Fruit fly (Drosophila melanogaster) whole organism, embryonic: ENCODE measurements around the gene CG31609.

Source experiments
- Asciz ChIP-seq: fragments of 200-800 bp; sonication (Bioruptor generic); optimal IDR thresholded peaks from 2 replicates; lab custom pipeline; 2017; ENCODE audit warnings: missing biosample characterization, mild to moderate bottlenecking, missing genetic modification characterization, missing genetic modification reagents
- CG10147 ChIP-seq: fragments of 200-800 bp; sonication (Bioruptor generic); optimal IDR thresholded peaks from 2 replicates; lab custom pipeline; 2019; ENCODE audit warnings: missing biosample characterization, mild to moderate bottlenecking, missing genetic modification characterization, moderate library complexity
- CG10321 ChIP-seq: fragments of 200-800 bp; sonication (Bioruptor generic); IDR thresholded peaks from 2 replicates; pipeline ENCODE4 v1.3.6; 2022; ENCODE audit warnings: missing biosample characterization, missing genetic modification characterization
- CG10462 ChIP-seq: fragments of 200-800 bp; sonication (Bioruptor generic); optimal IDR thresholded peaks from 2 replicates; lab custom pipeline; 2016; ENCODE audit warnings: missing biosample characterization, missing genetic modification characterization
- CG11695 ChIP-seq: fragments of 200-800 bp; sonication (Bioruptor generic); IDR thresholded peaks from 3 replicates; pipeline ENCODE4 v1.3.6; 2022; ENCODE audit warnings: missing biosample characterization, missing genetic modification characterization
- CG11696 ChIP-seq: fragments of 200-800 bp; sonication (Bioruptor generic); IDR thresholded peaks from 2 replicates; pipeline ENCODE4 v1.3.6; 2022; ENCODE audit warnings: missing biosample characterization, missing genetic modification characterization
- CG12155 ChIP-seq: fragments of 200-800 bp; sonication (Bioruptor generic); optimal IDR thresholded peaks from 3 replicates; lab custom pipeline; 2016; ENCODE audit warnings: missing biosample characterization, missing genetic modification characterization
- CG13123 ChIP-seq: fragments of 200-800 bp; sonication (Bioruptor generic); optimal IDR thresholded peaks from 2 replicates; lab custom pipeline; 2016; ENCODE audit warnings: missing biosample characterization, missing genetic modification characterization
- CG13296 ChIP-seq: fragments of 200-800 bp; sonication (Bioruptor generic); optimal IDR thresholded peaks from 3 replicates; lab custom pipeline; 2018; ENCODE audit warnings: missing biosample characterization, mild to moderate bottlenecking, missing genetic modification characterization
- CG13424 ChIP-seq: fragments of 200-800 bp; sonication (Bioruptor generic); optimal IDR thresholded peaks from 2 replicates; lab custom pipeline; 2019; ENCODE audit warnings: missing biosample characterization, mild to moderate bottlenecking, missing genetic modification characterization, moderate library complexity
- CG14050 ChIP-seq: fragments of 200-800 bp; sonication (Bioruptor generic); IDR thresholded peaks from 3 replicates; pipeline ENCODE4 v1.3.6; 2022; ENCODE audit warnings: missing biosample characterization, missing genetic modification characterization
- CG15269 ChIP-seq: fragments of 200-800 bp; sonication (Bioruptor generic); optimal IDR thresholded peaks from 2 replicates; lab custom pipeline; 2018; ENCODE audit warnings: missing biosample characterization, mild to moderate bottlenecking, missing genetic modification characterization, moderate library complexity
- CG1602 ChIP-seq: fragments of 200-800 bp; sonication (Bioruptor generic); optimal IDR thresholded peaks from 3 replicates; lab custom pipeline; 2016; ENCODE audit warnings: missing biosample characterization, missing genetic modification characterization
- CG17568 ChIP-seq: fragments of 200-800 bp; sonication (Bioruptor generic); optimal IDR thresholded peaks from 2 replicates; lab custom pipeline; 2018; ENCODE audit warnings: missing biosample characterization, mild to moderate bottlenecking, missing genetic modification characterization, moderate library complexity
- CG2712 ChIP-seq: fragments of 200-800 bp; optimal IDR thresholded peaks from 3 replicates; lab custom pipeline; 2019; ENCODE audit warnings: missing biosample characterization, mild to moderate bottlenecking, missing genetic modification characterization, moderate library complexity
- CG30020 ChIP-seq: fragments of 200-800 bp; optimal IDR thresholded peaks from 2 replicates; lab custom pipeline; 2019; ENCODE audit warnings: missing biosample characterization, mild to moderate bottlenecking, missing genetic modification characterization, moderate library complexity
- CG34376 ChIP-seq: fragments of 200-800 bp; sonication (Bioruptor generic); optimal IDR thresholded peaks from 2 replicates; lab custom pipeline; 2018; ENCODE audit warnings: missing biosample characterization, mild to moderate bottlenecking, missing genetic modification characterization
- CG4328 ChIP-seq: fragments of 200-800 bp; sonication (Bioruptor generic); optimal IDR thresholded peaks from 3 replicates; lab custom pipeline; 2017; ENCODE audit warnings: missing biosample characterization, missing genetic modification reagents, missing genetic modification characterization
- CG4707 ChIP-seq: fragments of 200-800 bp; sonication (Bioruptor generic); optimal IDR thresholded peaks from 2 replicates; lab custom pipeline; 2018; ENCODE audit warnings: missing biosample characterization, mild to moderate bottlenecking, missing genetic modification characterization, moderate library complexity
- CG7963 ChIP-seq: fragments of 200-800 bp; sonication (Bioruptor generic); IDR thresholded peaks from 3 replicates; pipeline ENCODE4 v1.3.6; 2022; ENCODE audit warnings: missing biosample characterization, missing genetic modification characterization; ENCODE audit not compliant: partially characterized antibody
- CG8281 ChIP-seq: fragments of 200-800 bp; sonication (Bioruptor generic); optimal IDR thresholded peaks from 2 replicates; lab custom pipeline; 2018; ENCODE audit warnings: missing biosample characterization, mild to moderate bottlenecking, missing genetic modification characterization, moderate library complexity
- D ChIP-seq, 2 experiments: fragments of 200-800 bp in 1 of 2; fragments of >200 bp in 1 of 2; sonication (Bioruptor generic) in 1 of 2; optimal IDR thresholded peaks; 2 replicates in 1 of 2; 3 replicates in 1 of 2; lab custom pipeline; 2017; ENCODE audit warnings: mild to moderate bottlenecking in 1 of 2, missing biosample characterization in 1 of 2, missing genetic modification characterization in 1 of 2, missing genetic modification reagents in 1 of 2
- Dip2 ChIP-seq: fragments of 200-800 bp; sonication (Bioruptor generic); IDR thresholded peaks from 2 replicates; pipeline ENCODE4 v1.3.6; 2022; ENCODE audit warnings: missing biosample characterization, missing genetic modification characterization
- Fer3 ChIP-seq: fragments of 200-800 bp; sonication (Bioruptor generic); optimal IDR thresholded peaks from 2 replicates; lab custom pipeline; 2018; ENCODE audit warnings: missing biosample characterization, mild to moderate bottlenecking, missing genetic modification characterization, moderate library complexity
- H2.0 ChIP-seq: fragments of 200-800 bp; sonication (Bioruptor generic); IDR thresholded peaks from 2 replicates; pipeline ENCODE4 v1.3.6; 2022; ENCODE audit warnings: missing biosample characterization, missing genetic modification characterization
- Hey ChIP-seq: fragments of 200-800 bp; sonication (Bioruptor generic); optimal IDR thresholded peaks from 3 replicates; lab custom pipeline; 2018; ENCODE audit warnings: missing biosample characterization, mild to moderate bottlenecking, missing genetic modification characterization
- Jarid2 ChIP-seq: fragments of 200-800 bp; sonication (Bioruptor generic); optimal IDR thresholded peaks from 3 replicates; lab custom pipeline; 2017; ENCODE audit warnings: mild to moderate bottlenecking, missing biosample characterization, missing genetic modification reagents, missing genetic modification characterization
- Nf-YB ChIP-seq: fragments of 200-800 bp; sonication (Bioruptor generic); optimal IDR thresholded peaks from 3 replicates; lab custom pipeline; 2019; ENCODE audit warnings: missing biosample characterization, mild to moderate bottlenecking, missing genetic modification characterization, moderate library complexity
- Sox102F ChIP-seq: fragments of 200-800 bp; sonication (Bioruptor generic); optimal IDR thresholded peaks from 2 replicates; lab custom pipeline; 2018; ENCODE audit warnings: missing biosample characterization, mild to moderate bottlenecking, missing genetic modification characterization, moderate library complexity
- Taf1 ChIP-seq: fragments of 200-800 bp; sonication (Bioruptor generic); IDR thresholded peaks from 2 replicates; pipeline ENCODE4 v1.3.6; 2022; ENCODE audit warnings: missing biosample characterization, missing genetic modification characterization
- ara ChIP-seq: fragments of 200-800 bp; sonication (Bioruptor generic); IDR thresholded peaks from 2 replicates; pipeline ENCODE4 v1.3.6; 2022; ENCODE audit warnings: missing biosample characterization, missing genetic modification characterization
- bsh ChIP-seq, 2 experiments: fragments of 200-800 bp; sonication (Bioruptor generic); optimal IDR thresholded peaks; 2 replicates each; lab custom pipeline; 2017 to 2018; ENCODE audit warnings: mild to moderate bottlenecking in 2 of 2, missing biosample characterization in 2 of 2, missing genetic modification characterization in 2 of 2, moderate library complexity in 1 of 2
- chm ChIP-seq: fragments of 200-800 bp; sonication (Bioruptor generic); IDR thresholded peaks from 2 replicates; pipeline ENCODE4 v1.3.6; 2022; ENCODE audit warnings: missing biosample characterization, missing genetic modification characterization
- en ChIP-seq: fragments of 200-800 bp; sonication (Bioruptor generic); optimal IDR thresholded peaks from 2 replicates; lab custom pipeline; 2016; ENCODE audit warnings: missing biosample characterization, missing genetic modification characterization
- fd96Cb ChIP-seq: fragments of 200-800 bp; sonication (Bioruptor generic); optimal IDR thresholded peaks from 2 replicates; lab custom pipeline; 2018; ENCODE audit warnings: missing biosample characterization, mild to moderate bottlenecking, missing genetic modification characterization, moderate library complexity
- gce ChIP-seq: fragments of 200-800 bp; sonication (Bioruptor generic); IDR thresholded peaks from 3 replicates; pipeline ENCODE4 v1.3.6; 2022; ENCODE audit warnings: missing biosample characterization, missing genetic modification characterization
- hkb ChIP-seq, 2 experiments: fragments of 200-800 bp in 1 of 2; fragments of >200 bp in 1 of 2; sonication (Bioruptor generic) in 1 of 2; IDR thresholded peaks in 1 of 2; optimal IDR thresholded peaks in 1 of 2; 2 replicates each; pipeline versions ENCODE4 v1.3.6 to Lab custom; 2017 to 2022; ENCODE audit warnings: missing biosample characterization in 1 of 2, missing genetic modification characterization in 1 of 2
- jigr1 ChIP-seq: fragments of 200-800 bp; sonication (Bioruptor generic); IDR thresholded peaks from 3 replicates; pipeline ENCODE4 v1.3.6; 2022; ENCODE audit warnings: missing biosample characterization, missing genetic modification characterization
- ken ChIP-seq: fragments of 200-800 bp; sonication (Bioruptor generic); IDR thresholded peaks from 3 replicates; pipeline ENCODE4 v1.3.6; 2022; ENCODE audit warnings: missing biosample characterization, missing genetic modification characterization
- oc ChIP-seq: fragments of 200-800 bp; sonication (Bioruptor generic); optimal IDR thresholded peaks from 2 replicates; lab custom pipeline; 2018; ENCODE audit warnings: missing biosample characterization, mild to moderate bottlenecking, missing genetic modification characterization, moderate library complexity
- onecut ChIP-seq: fragments of 200-800 bp; sonication (Bioruptor generic); IDR thresholded peaks from 2 replicates; pipeline ENCODE4 v1.3.6; 2022; ENCODE audit warnings: missing biosample characterization, missing genetic modification characterization
- p53 ChIP-seq: fragments of 200-800 bp; sonication (Bioruptor generic); optimal IDR thresholded peaks from 2 replicates; lab custom pipeline; 2016; ENCODE audit warnings: missing biosample characterization, missing genetic modification characterization
- pzg ChIP-seq: fragments of 200-800 bp; sonication (Bioruptor generic); optimal IDR thresholded peaks from 3 replicates; lab custom pipeline; 2018; ENCODE audit warnings: missing biosample characterization, mild to moderate bottlenecking, missing genetic modification characterization, moderate library complexity
- salm ChIP-seq: fragments of 200-800 bp; sonication (Bioruptor generic); optimal IDR thresholded peaks from 2 replicates; lab custom pipeline; 2018; ENCODE audit warnings: missing biosample characterization, mild to moderate bottlenecking, missing genetic modification characterization
- sisA ChIP-seq: fragments of 200-800 bp; sonication (Bioruptor generic); IDR thresholded peaks from 2 replicates; pipeline ENCODE4 v1.3.6; 2022; ENCODE audit warnings: missing biosample characterization, missing genetic modification characterization
- tgo ChIP-seq: fragments of 200-800 bp; sonication (Bioruptor generic); IDR thresholded peaks from 3 replicates; pipeline ENCODE4 v1.3.6; 2022; ENCODE audit warnings: missing biosample characterization, missing genetic modification characterization
- tio ChIP-seq: fragments of 200-800 bp; sonication (Bioruptor generic); optimal IDR thresholded peaks from 2 replicates; lab custom pipeline; 2017; ENCODE audit warnings: missing biosample characterization, missing genetic modification characterization, inconsistent platforms
- vfl ChIP-seq: fragments of 200-800 bp; sonication (Bioruptor generic); optimal IDR thresholded peaks from 2 replicates; lab custom pipeline; 2016; ENCODE audit warnings: missing biosample characterization, missing genetic modification characterization
- zen ChIP-seq: fragments of 200-800 bp; sonication (Bioruptor generic); optimal IDR thresholded peaks from 3 replicates; lab custom pipeline; 2018; ENCODE audit warnings: missing biosample characterization, mild to moderate bottlenecking, missing genetic modification characterization, moderate library complexity

The CG31609 gene

dm6 chr2L:9133169-9133568 lies 35.8 kb downstream of the CG31609 start (continued):
- TF ChIP-seq CG17568 (GFP tag; lab: Kevin White, UChicago) = peak; percentile 53
- TF ChIP-seq Dip2 (GFP tag; lab: Robert Waterston, UW) = no peak
- peak; percentile 28 for TF ChIP-seq CG4328 (GFP tag; lab: Kevin White, UChicago)
- peak; percentile 70; the same call in 1 of the 3 replicates for TF ChIP-seq CG11695 (GFP tag; lab: Robert Waterston, UW)
- TF ChIP-seq Sox102F (GFP tag; lab: Kevin White, UChicago) = peak; percentile 86
- peak; percentile 52 for TF ChIP-seq CG8281 (tag; lab: Kevin White, UChicago)
- peak; percentile 51; the same call in 1 of the 3 replicates for TF ChIP-seq CG14050 (GFP tag; lab: Robert Waterston, UW)
- TF ChIP-seq en (GFP tag; lab: Kevin White, UChicago) = no peak
- no peak for TF ChIP-seq hkb (optimal IDR thresholded peaks at IDR 0.05; lab: Kevin White, UChicago)
- TF ChIP-seq hkb (GFP tag; IDR thresholded peaks at IDR 0.05; lab: Robert Waterston, UW) = peak; percentile 79
- TF ChIP-seq CG13424 (tag; lab: Kevin White, UChicago) = peak; percentile 81
- TF ChIP-seq CG13296 = peak; percentile 60
- peak; percentile 68 for TF ChIP-seq tgo (GFP tag; lab: Robert Waterston, UW)
- TF ChIP-seq Asciz (GFP tag; lab: Kevin White, UChicago) = peak; percentile 79
- TF ChIP-seq gce = peak; percentile 41; the same call in 1 of the 3 replicates
- peak; percentile 46 for TF ChIP-seq CG4707 (GFP tag; lab: Kevin White, UChicago)
- TF ChIP-seq tio (GFP tag; lab: Kevin White, UChicago) = peak; percentile 57
- TF ChIP-seq sisA = no peak; the same call in 1 of the 2 replicates
- peak; percentile 32 for TF ChIP-seq CG10462 (GFP tag; lab: Kevin White, UChicago)
- TF ChIP-seq jigr1 (GFP tag; lab: Robert Waterston, UW) = no peak
- no peak for TF ChIP-seq D (optimal IDR thresholded peaks at IDR 0.05; lab: Kevin White, UChicago)
- peak; percentile 83 for TF ChIP-seq D (GFP tag; optimal IDR thresholded peaks at IDR 0.05; lab: Kevin White, UChicago)
- no peak for TF ChIP-seq p53 (GFP tag; lab: Kevin White, UChicago)
- peak; percentile 72 for TF ChIP-seq salm
- TF ChIP-seq fd96Cb = peak; percentile 81
- no peak for TF ChIP-seq CG34376 (GFP tag; lab: Kevin White, UChicago)
- peak; percentile 22 for TF ChIP-seq CG13123 (GFP tag; lab: Kevin White, UChicago)
- peak; percentile 78 for TF ChIP-seq ara (GFP tag; lab: Robert Waterston, UW)
- TF ChIP-seq onecut = peak; percentile 61; the same call in 1 of the 2 replicates
- TF ChIP-seq Hey = no peak
- TF ChIP-seq CG10147 (GFP tag; lab: Kevin White, UChicago) = peak; percentile 61
- TF ChIP-seq Taf1 = no peak
- TF ChIP-seq chm (GFP tag; lab: Robert Waterston, UW) = no peak
- peak; percentile 76 for TF ChIP-seq CG15269
- TF ChIP-seq CG11696 = peak; percentile 38; the same call in 1 of the 2 replicates
- TF ChIP-seq Nf-YB (GFP tag; lab: Kevin White, UChicago) = peak; percentile 62
- TF ChIP-seq CG1602 (GFP tag; lab: Kevin White, UChicago) = peak; percentile 58
- peak; percentile 35 for TF ChIP-seq Jarid2
- TF ChIP-seq zen (tag; lab: Kevin White, UChicago) = peak; percentile 77
- peak; percentile 73 for TF ChIP-seq Fer3 (tag; lab: Kevin White, UChicago)
- peak; percentile 80 for TF ChIP-seq oc (tag; lab: Kevin White, UChicago)
- TF ChIP-seq ken (GFP tag; lab: Robert Waterston, UW) = no peak
- TF ChIP-seq CG30020 (tag; lab: Kevin White, UChicago) = peak; percentile 43
- TF ChIP-seq vfl = no peak
- TF ChIP-seq CG10321 (GFP tag; lab: Robert Waterston, UW) = peak; percentile 29; the same call in 1 of the 2 replicates
- no peak for TF ChIP-seq pzg
- peak; percentile 38 for TF ChIP-seq CG12155 (GFP tag; lab: Kevin White, UChicago)
- peak; percentile 64 for TF ChIP-seq H2.0 (GFP tag; lab: Robert Waterston, UW)
- peak; percentile 94 for TF ChIP-seq CG2712 (tag; lab: Kevin White, UChicago)
- no peak for TF ChIP-seq CG7963
- TF ChIP-seq bsh (GFP tag; optimal IDR thresholded peaks at IDR 0.05; lab: Kevin White, UChicago) = peak in 1 of 2 experiments; percentile 93
